Worm (Caenorhabditis elegans) whole organism, L4 larva: ENCODE measurements around the gene C45H4.13.
A peak's percentile ranks its signal among the peaks of the same experiment; 100 is the strongest.
"Not testable (repeated sequence)": the region's sequence is repeated elsewhere in the genome, so short reads cannot be mapped to it uniquely, and the experiment has no call there.

Source experiments
- F10B5.3 ChIP-seq: sonication (generic microtip); optimal IDR thresholded peaks from 2 replicates; lab custom pipeline; 2016; ENCODE audit warnings: mild to moderate bottlenecking, missing genetic modification characterization, missing compliant biosample characterization
- F44E2.7 ChIP-seq: fragments of 200-800 bp; sonication (Bioruptor generic); IDR thresholded peaks from 2 replicates; pipeline ENCODE4 v2.1.2; 2022; ENCODE audit warnings: missing genetic modification characterization, missing compliant biosample characterization
- F49E8.2 ChIP-seq: sonication (generic microtip); optimal IDR thresholded peaks from 2 replicates; lab custom pipeline; 2016; ENCODE audit warnings: missing compliant biosample characterization, mild to moderate bottlenecking, missing genetic modification characterization, borderline replicate concordance
- T26A8.4 ChIP-seq: fragments of 200-800 bp; sonication (Bioruptor generic); IDR thresholded peaks from 2 replicates; pipeline ENCODE4 v1.3.6; 2022; ENCODE audit warnings: missing genetic modification characterization, missing compliant biosample characterization
- aha-1 ChIP-seq: fragments of 150-350 bp; peaks from one replicate; lab custom pipeline; 2014; ENCODE audit warnings: missing biosample characterization, missing genetic modification characterization
- aly-2 ChIP-seq: sonication (generic microtip); optimal IDR thresholded peaks from 2 replicates; lab custom pipeline; 2018; ENCODE audit warnings: missing biosample characterization, missing genetic modification characterization
- ama-1 ChIP-seq: fragments of 150-350 bp; optimal IDR thresholded peaks from 2 replicates; lab custom pipeline; 2014; ENCODE audit warnings: inconsistent platforms, mixed read lengths
- ceh-82 ChIP-seq: sonication (generic microtip); optimal IDR thresholded peaks from 2 replicates; lab custom pipeline; 2017; ENCODE audit warnings: missing biosample characterization, missing genetic modification characterization
- ces-1 ChIP-seq: fragments of 150-350 bp; sonication (generic microtip); optimal IDR thresholded peaks from 4 replicates; lab custom pipeline; 2014; ENCODE audit warnings: missing biosample characterization, missing genetic modification reagents, missing genetic modification characterization
- daf-19 ChIP-seq: fragments of 200-800 bp; sonication (Bioruptor generic); conservative IDR thresholded peaks from 2 replicates; pipeline ENCODE4 v1.3.6; 2022; ENCODE audit warnings: missing genetic modification characterization, missing compliant biosample characterization
- dmd-6 ChIP-seq: fragments of 200-800 bp; sonication (Bioruptor generic); IDR thresholded peaks from 2 replicates; pipeline ENCODE4 v1.3.6; 2022; ENCODE audit warnings: missing genetic modification reagents, missing genetic modification characterization, missing compliant biosample characterization
- dmd-9 ChIP-seq: fragments of 200-800 bp; sonication (Bioruptor generic); IDR thresholded peaks from 2 replicates; pipeline ENCODE4 v1.3.6; 2022; ENCODE audit warnings: missing genetic modification reagents, missing genetic modification characterization, missing compliant biosample characterization
- egl-27 ChIP-seq: sonication (generic microtip); optimal IDR thresholded peaks from 3 replicates; lab custom pipeline; 2017; ENCODE audit warnings: missing biosample characterization, missing genetic modification reagents, missing genetic modification characterization
- fkh-10 ChIP-seq: fragments of 150-350 bp; optimal IDR thresholded peaks from 2 replicates; lab custom pipeline; 2014; ENCODE audit warnings: missing biosample characterization, missing genetic modification reagents, missing genetic modification characterization
- fos-1 ChIP-seq: fragments of 150-350 bp; optimal IDR thresholded peaks from 2 replicates; lab custom pipeline; 2014; ENCODE audit warnings: missing biosample characterization, missing genetic modification characterization
- hif-1 ChIP-seq, 2 experiments: sonication (generic microtip); optimal IDR thresholded peaks; 2 replicates each; lab custom pipeline; 2016 to 2017; ENCODE audit warnings: missing compliant biosample characterization in 2 of 2, missing genetic modification characterization in 2 of 2, missing genetic modification reagents in 2 of 2, missing genotype in 2 of 2, mild to moderate bottlenecking in 1 of 2
- hlh-11 ChIP-seq: fragments of 200-800 bp; sonication (Bioruptor generic); optimal IDR thresholded peaks from 2 replicates; lab custom pipeline; 2018; ENCODE audit warnings: mild to moderate bottlenecking, missing genetic modification characterization, missing compliant biosample characterization
- lin-1 ChIP-seq: fragments of 200-800 bp; sonication (Bioruptor generic); IDR thresholded peaks from 2 replicates; pipeline ENCODE4 v1.3.6; 2022; ENCODE audit warnings: missing genetic modification reagents, missing genetic modification characterization, missing compliant biosample characterization
- lin-13 ChIP-seq: fragments of 150-350 bp; optimal IDR thresholded peaks from 2 replicates; lab custom pipeline; 2014; ENCODE audit warnings: missing biosample characterization, missing genetic modification reagents, missing genetic modification characterization
- lir-3 ChIP-seq: sonication (generic microtip); optimal IDR thresholded peaks from 2 replicates; lab custom pipeline; 2016; ENCODE audit warnings: mild to moderate bottlenecking, missing genetic modification characterization, missing compliant biosample characterization
- mdl-1 ChIP-seq, 2 experiments: fragments of 150-350 bp in 1 of 2; sonication (generic microtip) in 1 of 2; optimal IDR thresholded peaks; 2 replicates each; lab custom pipeline; 2014 to 2017; ENCODE audit warnings: missing biosample characterization in 2 of 2, missing genetic modification characterization in 2 of 2
- mes-2 ChIP-seq: sonication (generic microtip); optimal IDR thresholded peaks from 2 replicates; lab custom pipeline; 2016; ENCODE audit warnings: missing genotype, mild to moderate bottlenecking, missing genetic modification characterization, missing compliant biosample characterization; ENCODE audit not compliant: poor library complexity, severe bottlenecking
- nhr-10 ChIP-seq: fragments of 150-350 bp; optimal IDR thresholded peaks from 2 replicates; lab custom pipeline; 2014; ENCODE audit warnings: missing biosample characterization, missing genetic modification characterization
- nhr-237 ChIP-seq: sonication (generic microtip); optimal IDR thresholded peaks from 2 replicates; lab custom pipeline; 2017; ENCODE audit warnings: missing biosample characterization, missing genetic modification characterization
- nhr-41 ChIP-seq: fragments of 200-800 bp; sonication (Bioruptor generic); IDR thresholded peaks from 2 replicates; pipeline ENCODE4 v1.3.6; 2022; ENCODE audit warnings: missing genetic modification reagents, missing genetic modification characterization, missing compliant biosample characterization
- nhr-48 ChIP-seq: sonication (generic microtip); optimal IDR thresholded peaks from 2 replicates; lab custom pipeline; 2016; ENCODE audit warnings: mild to moderate bottlenecking, missing genetic modification characterization, missing compliant biosample characterization
- pqm-1 ChIP-seq: sonication (generic microtip); optimal IDR thresholded peaks from 2 replicates; lab custom pipeline; 2017; ENCODE audit warnings: missing biosample characterization, missing genetic modification characterization
- saeg-2 ChIP-seq: fragments of 200-800 bp; sonication (Bioruptor generic); IDR thresholded peaks from 2 replicates; pipeline ENCODE4 v1.3.6; 2022; ENCODE audit warnings: missing genetic modification reagents, missing genetic modification characterization, missing compliant biosample characterization
- snpc-4 ChIP-seq: fragments of 150-350 bp; optimal IDR thresholded peaks from 2 replicates; lab custom pipeline; 2014; ENCODE audit warnings: missing biosample characterization, missing genetic modification characterization
- spr-1 ChIP-seq: sonication (generic microtip); optimal IDR thresholded peaks from 2 replicates; lab custom pipeline; 2016; ENCODE audit warnings: mild to moderate bottlenecking, missing genetic modification characterization, missing compliant biosample characterization
- unc-39 ChIP-seq: sonication (generic microtip); optimal IDR thresholded peaks from 2 replicates; lab custom pipeline; 2017; ENCODE audit warnings: missing biosample characterization, missing genetic modification characterization
- zag-1 ChIP-seq: fragments of 150-350 bp; optimal IDR thresholded peaks from 2 replicates; lab custom pipeline; 2014; ENCODE audit warnings: missing biosample characterization, missing genetic modification characterization
- zip-2 ChIP-seq: fragments of 150-350 bp; optimal IDR thresholded peaks from 2 replicates; lab custom pipeline; 2014; ENCODE audit warnings: missing biosample characterization, missing genetic modification characterization

C45H4.13 gene

DNA sequence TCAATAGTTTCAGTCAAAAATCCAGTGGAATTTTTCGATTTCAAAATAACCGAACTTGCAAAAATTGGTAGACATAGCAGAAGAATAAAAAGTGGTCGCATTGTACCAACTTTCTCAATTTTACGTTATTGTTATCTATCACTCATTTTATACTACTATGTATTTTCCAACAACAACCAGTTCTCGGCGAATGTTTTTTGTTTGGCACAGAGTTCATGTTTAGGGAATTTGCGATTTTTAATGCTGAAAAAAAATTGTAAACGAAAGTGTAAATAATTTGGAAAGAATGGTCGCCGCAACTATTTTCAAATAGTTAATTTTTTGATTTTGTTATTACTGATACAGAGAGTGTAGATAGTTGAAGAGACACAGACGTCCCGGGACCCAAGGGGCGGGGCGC is 1.3 kb downstream of the C45H4.13 start, which contains the start of gene C45H4.21:
C45H4.21 (minus strand) TSS at position 101 of the 400 bp plus-strand sequence.
- TF ChIP-seq saeg-2 (GFP tag; lab: Robert Waterston, UW) = no peak
- no peak for TF ChIP-seq ces-1 (GFP tag; lab: Kevin White, UChicago)
- TF ChIP-seq egl-27 (tag; lab: Kevin White, UChicago) = no peak
- no peak for TF ChIP-seq zag-1 (tag; lab: Kevin White, UChicago)
- TF ChIP-seq ceh-82 = no peak
- TF ChIP-seq pqm-1 = no peak
- TF ChIP-seq fos-1 = no peak
- TF ChIP-seq lin-1 (GFP tag; lab: Robert Waterston, UW) = no peak

DNA sequence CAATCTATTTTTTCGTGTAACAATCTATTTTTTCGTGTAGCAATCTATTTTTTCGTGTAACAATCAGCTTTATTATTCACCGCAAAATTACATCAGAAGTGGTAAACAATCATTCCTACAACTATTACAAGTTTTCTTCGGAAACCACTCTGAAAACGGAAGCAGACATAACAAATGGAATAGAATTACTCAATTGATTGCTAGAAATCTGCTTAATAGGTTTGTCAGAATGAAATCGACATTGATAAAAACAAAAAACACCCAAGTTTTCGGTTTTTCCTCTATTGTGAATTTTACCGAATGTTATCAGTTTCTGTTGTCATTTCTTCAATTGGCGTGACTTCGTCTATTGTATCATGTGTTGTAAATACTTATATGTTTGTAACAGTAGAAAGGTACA is 4.0 kb downstream of the C45H4.13 start, which contains the start of gene srbc-20:
srbc-20 (plus strand) TSS at position 301 of the 400 bp plus-strand sequence.
- TF ChIP-seq unc-39 (tag; lab: Kevin White, UChicago) (no peak), ceh-82 (no peak), nhr-237 (no peak)

DNA sequence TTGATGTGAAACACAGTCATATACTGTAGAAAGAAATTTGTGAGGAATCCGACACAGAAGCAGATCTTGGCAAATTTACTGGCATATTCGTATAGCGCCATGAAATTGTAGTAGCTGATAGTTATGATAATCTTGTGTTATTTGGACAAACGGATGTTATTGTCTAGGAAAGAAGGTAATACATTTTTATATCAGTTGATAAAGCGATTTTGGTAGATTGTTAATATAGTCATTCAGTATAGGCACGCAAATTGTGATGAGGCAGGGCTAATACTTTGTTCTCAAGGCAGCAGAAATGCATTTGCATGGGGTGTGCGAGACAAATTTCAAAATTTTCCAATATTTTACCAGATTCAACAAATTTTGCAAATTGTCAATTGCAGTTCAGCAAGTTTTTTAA is 4.7 kb downstream of the C45H4.13 start, which contains the start of gene str-52:
str-52 (minus strand) TSS at position 101 of the 400 bp plus-strand sequence.
- no peak for TF ChIP-seq F44E2.7 (GFP tag; lab: Robert Waterston, UW)
- TF ChIP-seq ama-1 (lab: Kevin White, UChicago) = no peak
- no peak for TF ChIP-seq fkh-10 (GFP tag; lab: Kevin White, UChicago)
- no peak for TF ChIP-seq dmd-9 (GFP tag; lab: Robert Waterston, UW)
- TF ChIP-seq nhr-41 (GFP tag; lab: Robert Waterston, UW) = no peak
- no peak for TF ChIP-seq aha-1 (tag; lab: Kevin White, UChicago)
- TF ChIP-seq snpc-4 (tag; lab: Kevin White, UChicago) = no peak
- TF ChIP-seq mes-2 = no peak
- no peak for TF ChIP-seq dmd-6 (GFP tag; lab: Robert Waterston, UW)
- TF ChIP-seq mdl-1 (tag; optimal IDR thresholded peaks at IDR 0.05; lab: Kevin White, UChicago) = no peak
- TF ChIP-seq lir-3 (tag; lab: Kevin White, UChicago) = no peak
- TF ChIP-seq ceh-82 = no peak
- no peak for TF ChIP-seq T26A8.4 (GFP tag; lab: Robert Waterston, UW)
- TF ChIP-seq nhr-10 (tag; lab: Kevin White, UChicago) = no peak
- no peak for TF ChIP-seq aly-2 (tag; lab: Kevin White, UChicago)
- TF ChIP-seq hlh-11 (tag; lab: Kevin White, UChicago) = no peak
- TF ChIP-seq daf-19 (GFP tag; lab: Robert Waterston, UW) = no peak
- no peak for TF ChIP-seq zip-2 (tag; lab: Kevin White, UChicago)
- TF ChIP-seq fos-1 = no peak

DNA sequence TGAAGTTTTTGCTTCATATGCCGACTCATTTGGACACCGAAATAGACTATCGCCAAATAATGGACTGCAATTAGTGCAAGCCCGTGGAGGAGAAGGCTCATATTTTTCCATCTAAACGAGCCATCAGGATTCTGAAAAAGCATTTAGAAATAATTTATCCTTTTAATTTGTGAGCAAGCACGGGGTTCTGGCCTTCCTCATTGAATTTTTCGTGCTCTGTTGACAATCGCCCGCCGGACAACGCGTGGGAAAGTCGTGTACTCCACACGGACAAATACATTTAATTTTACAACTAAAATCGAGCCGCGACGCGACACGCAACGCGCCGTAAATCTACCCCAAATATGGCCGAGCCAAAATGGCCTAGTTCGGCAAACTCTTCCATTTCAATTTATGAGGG is 6.4 kb downstream of the C45H4.13 start, which contains the start of gene F22F7.12:
F22F7.12 (minus strand) TSS at position 101 of the 400 bp plus-strand sequence.
- not testable (repeated sequence) for TF ChIP-seq spr-1; lin-13 (GFP tag; lab: Kevin White, UChicago); F49E8.2 (tag; lab: Kevin White, UChicago)

DNA sequence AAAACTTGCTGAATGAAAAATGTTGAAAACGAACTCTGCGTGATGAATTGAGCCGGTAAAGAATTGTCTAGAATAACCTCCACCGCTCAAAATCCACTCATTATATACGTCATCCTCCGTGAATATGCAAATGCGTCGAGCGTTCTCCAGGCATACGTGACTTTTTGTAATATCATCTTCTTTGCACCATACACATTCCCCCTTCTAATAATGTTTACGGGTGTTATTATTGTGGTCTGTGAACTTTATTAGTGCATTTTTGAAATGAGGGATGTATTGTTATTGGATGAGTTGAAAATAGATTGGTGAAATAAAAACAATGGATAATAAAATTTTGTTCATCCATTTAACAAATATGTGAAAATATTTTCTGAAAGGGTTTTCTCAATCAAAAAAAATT is 10.9 kb downstream of the C45H4.13 start, which contains the start of gene F22F7.7:
F22F7.7 (minus strand) TSS at position 125 of the 400 bp plus-strand sequence.
- peak; percentile 94 for TF ChIP-seq aha-1 (tag; lab: Kevin White, UChicago)
- TF ChIP-seq hif-1 (tag; optimal IDR thresholded peaks at IDR 0.05; lab: Kevin White, UChicago) = peak in 1 of 2 experiments; percentile 69
- no peak for TF ChIP-seq F10B5.3 (tag; lab: Kevin White, UChicago)
- no peak for TF ChIP-seq mdl-1 (tag; optimal IDR thresholded peaks at IDR 0.05; lab: Kevin White, UChicago)
- TF ChIP-seq nhr-48 (tag; lab: Kevin White, UChicago) = no peak
